Worm (Caenorhabditis elegans) whole organism, young adult: ENCODE data around the gene Y5H2A.1.

Experiments
- C17E4.6 ChIP-seq: fragments of 200-800 bp; sonication (Bioruptor generic); IDR thresholded peaks from 2 replicates; pipeline ENCODE4 v1.3.6; 2022; ENCODE audit warnings: missing genetic modification reagents, missing genetic modification characterization, missing compliant biosample characterization
- F55B11.4 ChIP-seq: sonication (generic microtip); optimal IDR thresholded peaks from 2 replicates; lab custom pipeline; 2016; ENCODE audit warnings: missing compliant biosample characterization, missing genetic modification characterization, borderline replicate concordance; ENCODE audit not compliant: insufficient read depth
- Y53G8AR.9 ChIP-seq: fragments of 200-800 bp; sonication (Bioruptor generic); conservative IDR thresholded peaks from 2 replicates; pipeline ENCODE4 v1.3.6; 2022; ENCODE audit warnings: missing genetic modification reagents, missing genetic modification characterization, missing compliant biosample characterization
- ZK185.1 ChIP-seq: sonication (generic microtip); optimal IDR thresholded peaks from 2 replicates; lab custom pipeline; 2016; ENCODE audit warnings: mild to moderate bottlenecking, missing genetic modification characterization, missing compliant biosample characterization; ENCODE audit not compliant: poor library complexity, severe bottlenecking
- ama-1 ChIP-seq, 3 experiments: fragments of 150-350 bp in 1 of 3; sonication (generic microtip) in 2 of 3; optimal IDR thresholded peaks; 2 replicates each; lab custom pipeline; 2014 to 2018; ENCODE audit warnings: missing biosample characterization in 2 of 3, missing genetic modification characterization in 2 of 3, missing genetic modification reagents in 2 of 3
- atf-7 ChIP-seq: sonication (generic microtip); optimal IDR thresholded peaks from 2 replicates; lab custom pipeline; 2017; ENCODE audit warnings: mild to moderate bottlenecking, missing genetic modification characterization, missing compliant biosample characterization
- attf-3 ChIP-seq: fragments of 200-800 bp; sonication (Bioruptor generic); conservative IDR thresholded peaks from 2 replicates; pipeline ENCODE4 v1.3.6; 2022; ENCODE audit warnings: missing genetic modification reagents, missing genetic modification characterization, missing compliant biosample characterization
- attf-5 ChIP-seq: fragments of 200-800 bp; sonication (Bioruptor generic); optimal IDR thresholded peaks from 2 replicates; lab custom pipeline; 2018; ENCODE audit warnings: mild to moderate bottlenecking, missing genetic modification characterization, missing compliant biosample characterization
- chd-7 ChIP-seq: sonication (generic microtip); optimal IDR thresholded peaks from 2 replicates; lab custom pipeline; 2016; ENCODE audit warnings: mild to moderate bottlenecking, missing genetic modification characterization, moderate library complexity, missing compliant biosample characterization
- efl-1 ChIP-seq: fragments of 150-350 bp; optimal IDR thresholded peaks from 2 replicates; lab custom pipeline; 2014; ENCODE audit warnings: missing biosample characterization, missing genetic modification reagents, missing genetic modification characterization
- hmg-1.2 ChIP-seq: fragments of 200-800 bp; sonication (Bioruptor generic); IDR thresholded peaks from 2 replicates; pipeline ENCODE4 v1.3.6; 2022; ENCODE audit warnings: missing genetic modification reagents, missing genetic modification characterization, missing compliant biosample characterization
- hsf-1 ChIP-seq: fragments of 200-800 bp; sonication (Bioruptor generic); IDR thresholded peaks from 2 replicates; pipeline ENCODE4 v1.3.6; 2022; ENCODE audit warnings: missing genetic modification reagents, missing genetic modification characterization, missing compliant biosample characterization
- lin-26 ChIP-seq: fragments of 200-800 bp; sonication (Bioruptor generic); IDR thresholded peaks from 2 replicates; pipeline ENCODE4 v1.3.6; 2022; ENCODE audit warnings: missing genetic modification reagents, missing genetic modification characterization, missing compliant biosample characterization
- lsl-1 ChIP-seq: fragments of 200-800 bp; sonication (Bioruptor generic); optimal IDR thresholded peaks from 2 replicates; lab custom pipeline; 2018; ENCODE audit warnings: mild to moderate bottlenecking, missing genetic modification characterization, moderate library complexity, missing compliant biosample characterization
- lsy-27 ChIP-seq: sonication (generic microtip); optimal IDR thresholded peaks from 2 replicates; lab custom pipeline; 2017; ENCODE audit warnings: missing genetic modification characterization, mild to moderate bottlenecking, missing compliant biosample characterization, antibody characterized with exemption, missing genotype, borderline replicate concordance; ENCODE audit not compliant: insufficient read depth
- madf-10 ChIP-seq: sonication (generic microtip); optimal IDR thresholded peaks from 2 replicates; lab custom pipeline; 2016; ENCODE audit warnings: mild to moderate bottlenecking, missing genetic modification characterization, missing compliant biosample characterization
- mcd-1 ChIP-seq: fragments of 200-800 bp; sonication (Bioruptor generic); IDR thresholded peaks from 2 replicates; pipeline ENCODE4 v1.3.6; 2022; ENCODE audit warnings: missing genetic modification reagents, missing genetic modification characterization, missing compliant biosample characterization
- mxl-1 ChIP-seq: sonication (generic microtip); optimal IDR thresholded peaks from 2 replicates; lab custom pipeline; 2016; ENCODE audit warnings: missing genetic modification characterization, missing compliant biosample characterization
- nfya-1 ChIP-seq: sonication (generic microtip); optimal IDR thresholded peaks from 2 replicates; lab custom pipeline; 2017; ENCODE audit warnings: antibody characterized with exemption, missing compliant biosample characterization, missing genetic modification characterization, borderline replicate concordance; ENCODE audit not compliant: insufficient read depth
- nfyb-1 ChIP-seq: fragments of 200-800 bp; sonication (Bioruptor generic); IDR thresholded peaks from 2 replicates; pipeline ENCODE4 v1.3.6; 2022; ENCODE audit warnings: missing genetic modification reagents, missing genetic modification characterization, missing compliant biosample characterization
- nhr-80 ChIP-seq: sonication (generic microtip); optimal IDR thresholded peaks from 2 replicates; lab custom pipeline; 2016; ENCODE audit warnings: missing genetic modification characterization, missing compliant biosample characterization
- nhr-90 ChIP-seq: sonication (generic microtip); optimal IDR thresholded peaks from 2 replicates; lab custom pipeline; 2016; ENCODE audit warnings: missing genotype, mild to moderate bottlenecking, missing genetic modification characterization, missing compliant biosample characterization
- pha-4 ChIP-seq: fragments of 150-350 bp; sonication (generic microtip); optimal IDR thresholded peaks from 2 replicates; lab custom pipeline; 2014; ENCODE audit warnings: missing biosample characterization, missing genetic modification reagents, missing genetic modification characterization
- rcor-1 ChIP-seq: fragments of 200-800 bp; sonication (Bioruptor generic); IDR thresholded peaks from 2 replicates; pipeline ENCODE4 v1.3.6; 2022; ENCODE audit warnings: missing genetic modification reagents, missing genetic modification characterization, missing compliant biosample characterization
- rpc-1 ChIP-seq, 2 experiments: fragments of 150-350 bp in 1 of 2; sonication (generic microtip) in 1 of 2; optimal IDR thresholded peaks; 2 replicates each; lab custom pipeline; 2014 to 2018; ENCODE audit warnings: missing biosample characterization in 1 of 2, missing genetic modification characterization in 1 of 2, missing genetic modification reagents in 1 of 2, missing genotype in 1 of 2
- snpc-1.1 ChIP-seq: sonication (generic microtip); optimal IDR thresholded peaks from 2 replicates; lab custom pipeline; 2017; ENCODE audit warnings: missing genetic modification characterization, mild to moderate bottlenecking, missing compliant biosample characterization, antibody characterized with exemption, moderate library complexity, missing genotype, missing genetic modification reagents; ENCODE audit not compliant: insufficient read depth
- snpc-1.3 ChIP-seq: sonication (generic microtip); optimal IDR thresholded peaks from 2 replicates; lab custom pipeline; 2017; ENCODE audit warnings: missing genetic modification characterization, mild to moderate bottlenecking, missing compliant biosample characterization, antibody characterized with exemption, moderate library complexity, missing genotype, missing genetic modification reagents; ENCODE audit not compliant: insufficient read depth
- snpc-3.4 ChIP-seq: sonication (generic microtip); optimal IDR thresholded peaks from 2 replicates; lab custom pipeline; 2017; ENCODE audit warnings: missing genetic modification characterization, mild to moderate bottlenecking, missing compliant biosample characterization, antibody characterized with exemption, moderate library complexity, missing genotype, missing genetic modification reagents
- somi-1 ChIP-seq: fragments of 200-800 bp; sonication (Bioruptor generic); optimal IDR thresholded peaks from 2 replicates; lab custom pipeline; 2018; ENCODE audit warnings: mild to moderate bottlenecking, missing genetic modification characterization, missing compliant biosample characterization
- tbx-9 ChIP-seq: sonication (generic microtip); optimal IDR thresholded peaks from 2 replicates; lab custom pipeline; 2016; ENCODE audit warnings: borderline replicate concordance, missing genetic modification characterization, inconsistent platforms, missing compliant biosample characterization
- unc-62 ChIP-seq: fragments of 150-350 bp; optimal IDR thresholded peaks from 2 replicates; lab custom pipeline; 2014; ENCODE audit warnings: missing biosample characterization, missing genetic modification reagents, missing genetic modification characterization
- xnd-1 ChIP-seq: sonication (generic microtip); optimal IDR thresholded peaks from 2 replicates; lab custom pipeline; 2016; ENCODE audit warnings: missing genotype, missing genetic modification reagents, missing genetic modification characterization, missing compliant biosample characterization
- ztf-25 ChIP-seq: fragments of 200-800 bp; sonication (Bioruptor generic); IDR thresholded peaks from 2 replicates; pipeline ENCODE4 v1.3.6; 2022; ENCODE audit warnings: missing genetic modification reagents, missing genetic modification characterization, missing compliant biosample characterization

The Y5H2A.1 gene

DNA sequence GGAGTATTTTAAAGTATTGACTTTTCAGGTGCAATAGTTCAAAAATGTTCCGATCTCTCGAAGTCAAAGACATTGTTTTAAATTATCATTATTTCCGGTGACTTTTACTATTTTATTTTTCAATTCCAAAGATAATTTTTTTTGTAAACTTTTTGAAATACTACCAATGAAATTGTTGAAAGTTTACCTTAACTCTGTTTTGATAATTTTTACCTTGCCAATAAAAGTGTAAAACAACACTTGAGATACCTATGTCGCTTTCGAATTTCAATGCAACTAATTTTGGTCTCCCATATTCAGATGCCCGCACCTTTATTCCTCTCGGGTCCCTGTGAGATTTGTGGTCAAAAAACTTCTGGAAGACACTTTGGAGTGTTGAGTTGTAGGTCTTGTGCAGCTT is 46.5 kb downstream of the Y5H2A.1 start, which contains the start of gene nhr-103:
Gene nhr-103, plus strand, starts transcription at position 301 of the 400 bp plus-strand sequence.
- TF ChIP-seq rpc-1 (optimal IDR thresholded peaks at IDR 0.05; lab: Kevin White, UChicago) = no peak
- TF ChIP-seq rpc-1 (tag; optimal IDR thresholded peaks at IDR 0.05; lab: Kevin White, UChicago) = no peak
- TF ChIP-seq snpc-1.1 (tag; lab: Kevin White, UChicago) = no peak
- TF ChIP-seq lsl-1 (GFP tag; lab: Kevin White, UChicago) = no peak
- TF ChIP-seq F55B11.4 = no peak
- no peak for TF ChIP-seq nhr-90 (tag; lab: Kevin White, UChicago)
- TF ChIP-seq efl-1 (GFP tag; lab: Kevin White, UChicago) = no peak
- TF ChIP-seq snpc-3.4 (tag; lab: Kevin White, UChicago) = no peak
- TF ChIP-seq ztf-25 (GFP tag; lab: Robert Waterston, UW) = no peak
- TF ChIP-seq unc-62 = no peak
- no peak for TF ChIP-seq nhr-80
- TF ChIP-seq hmg-1.2 (GFP tag; lab: Robert Waterston, UW) = no peak
- no peak for TF ChIP-seq snpc-1.3 (tag; lab: Kevin White, UChicago)
- no peak for TF ChIP-seq madf-10 (tag; lab: Kevin White, UChicago)
- no peak for TF ChIP-seq atf-7 (tag; lab: Kevin White, UChicago)
- TF ChIP-seq lsy-27 = no peak
- no peak for TF ChIP-seq nfya-1 (tag; lab: Kevin White, UChicago)
- no peak for TF ChIP-seq ama-1 (optimal IDR thresholded peaks at IDR 0.05; lab: Kevin White, UChicago)
- TF ChIP-seq ama-1 (GFP tag; optimal IDR thresholded peaks at IDR 0.05; lab: Kevin White, UChicago) = no peak
- no peak for TF ChIP-seq lin-26 (GFP tag; lab: Robert Waterston, UW)
- no peak for TF ChIP-seq mxl-1 (tag; lab: Kevin White, UChicago)
- no peak for TF ChIP-seq Y53G8AR.9
- TF ChIP-seq, all 124 proteins: peak for 0

DNA sequence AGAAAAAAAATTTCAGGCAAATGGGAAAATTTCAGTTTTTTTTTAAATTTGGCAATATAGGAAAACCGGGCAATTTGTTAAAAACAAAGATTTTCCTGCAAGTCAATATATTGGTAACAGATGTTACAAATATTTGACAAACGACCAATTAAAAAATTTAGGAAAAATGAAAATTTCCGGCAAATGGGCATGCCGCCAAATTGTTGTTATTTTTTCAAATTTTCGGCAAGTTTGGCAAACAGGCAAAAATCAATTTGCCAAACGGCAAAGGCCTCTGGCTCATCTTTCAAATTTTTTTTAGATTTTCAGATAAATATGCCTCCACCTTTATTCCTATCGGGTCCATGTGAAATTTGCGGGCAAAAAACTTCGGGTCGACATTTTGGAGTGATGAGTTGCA is 49.9 kb downstream of the Y5H2A.1 start, which contains the start of gene nhr-128:
Gene nhr-128, plus strand, starts transcription at position 301 of the 400 bp plus-strand sequence.
- TF ChIP-seq attf-3 (GFP tag; lab: Robert Waterston, UW) (no peak), tbx-9 (tag; lab: Kevin White, UChicago) (no peak), rcor-1 (GFP tag; lab: Robert Waterston, UW) (no peak), chd-7 (tag; lab: Kevin White, UChicago) (no peak), attf-5 (no peak), xnd-1 (no peak), C17E4.6 (GFP tag; lab: Robert Waterston, UW) (no peak), rpc-1 (optimal IDR thresholded peaks at IDR 0.05; lab: Kevin White, UChicago) (no peak), rpc-1 (tag; optimal IDR thresholded peaks at IDR 0.05; lab: Kevin White, UChicago) (no peak), mxl-1 (tag; lab: Kevin White, UChicago) (no peak), pha-4 (tag; lab: Kevin White, UChicago) (no peak), nfyb-1 (no peak), mcd-1 (GFP tag; lab: Robert Waterston, UW) (no peak), hsf-1 (no peak), ZK185.1 (tag; lab: Kevin White, UChicago) (no peak), somi-1 (GFP tag; lab: Kevin White, UChicago) (no peak)
